Fruit fly (Drosophila melanogaster) S2 (cell line): ENCODE measurements around the gene CG14629.

Experiments used
- CG8478 ChIP-seq: fragments of >200 bp; optimal IDR thresholded peaks from 2 replicates; lab custom pipeline; 2018
- CTCF ChIP-seq, 2 experiments: fragments of >200 bp; optimal IDR thresholded peaks; 2 replicates each; lab custom pipeline; 2018

The CG14629 gene

dm6 chrX:1051251-1051629 lies at the start of gene CG14629:
Gene CG14629 (plus strand): TSS chrX:1051525.
- TF ChIP-seq CTCF (optimal IDR thresholded peaks at IDR 0.05; lab: Kevin White, UChicago) (no peak), CG8478 (lab: Kevin White, UChicago) (no peak)

DNA sequence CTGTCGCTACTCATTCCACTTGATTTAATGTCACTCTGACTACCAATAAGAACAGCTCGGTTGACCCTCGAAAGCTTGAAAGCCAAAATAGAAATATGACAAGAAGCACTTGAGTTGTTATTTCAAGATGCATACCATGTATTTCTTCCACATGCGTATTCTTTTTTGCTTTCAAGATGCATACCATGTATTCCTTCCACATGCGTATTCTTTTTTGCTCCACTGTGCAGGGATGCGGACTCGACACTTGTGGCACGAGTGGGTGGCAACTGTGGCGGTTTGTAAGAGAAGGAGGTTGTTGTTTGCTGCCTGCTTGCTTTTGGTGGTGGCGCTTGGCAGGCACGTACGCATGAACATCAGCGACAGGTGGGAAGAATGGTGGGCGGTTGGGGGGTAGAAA lies 45.1 kb upstream of the CG14629 start:
- TF ChIP-seq CG8478 (lab: Kevin White, UChicago): no peak
- TF ChIP-seq CTCF (optimal IDR thresholded peaks at IDR 0.05; lab: Kevin White, UChicago): no peak

dm6 chrX:1009468-1010259 lies 41.7 kb upstream of the CG14629 start:
- peak; percentile 74 to 85 for TF ChIP-seq CTCF (optimal IDR thresholded peaks at IDR 0.05; lab: Kevin White, UChicago)
- no peak for TF ChIP-seq CG8478 (lab: Kevin White, UChicago)

dm6 chrX:1011543-1012085 lies 39.7 kb upstream of the CG14629 start, which contains the start of the genes TfIIA-S-2 and CG14631:
Gene TfIIA-S-2 (minus strand): TSS chrX:1011643.
Gene CG14631 (plus strand): TSS chrX:1012035.
- TF ChIP-seq CTCF (optimal IDR thresholded peaks at IDR 0.05; lab: Kevin White, UChicago) (no peak), CG8478 (lab: Kevin White, UChicago) (no peak)

- TF ChIP-seq CTCF (optimal IDR thresholded peaks at IDR 0.05; lab: Kevin White, UChicago) (peak in 1 of 2 experiments; percentile 13), CG8478 (lab: Kevin White, UChicago) (no peak)
These were observed 24.8 kb upstream of the CG14629 start, which contains the start of the genes CG32814, CG11638 and CG3021 for dm6 chrX:1026511-1026910. Gene CG32814 (minus strand): TSS chrX:1026700. Gene CG11638 (minus strand): TSS chrX:1026703. Gene CG3021 (plus strand): TSS chrX:1026791.

dm6 chrX:1030478-1030877 lies 20.8 kb upstream of the CG14629 start, which contains the start of the genes Cdc45 and Rpp21:
Gene Cdc45 (minus strand): TSS chrX:1030556.
Gene Rpp21 (plus strand): TSS chrX:1030758.
- TF ChIP-seq CTCF (optimal IDR thresholded peaks at IDR 0.05; lab: Kevin White, UChicago) (peak in 1 of 2 experiments; percentile 28), CG8478 (lab: Kevin White, UChicago) (no peak)

- no peak for TF ChIP-seq CG8478 (lab: Kevin White, UChicago)
- TF ChIP-seq CTCF (optimal IDR thresholded peaks at IDR 0.05; lab: Kevin White, UChicago): no peak
These were observed 20.1 kb upstream of the CG14629 start, which contains the start of gene CG14630 for dm6 chrX:1031196-1031595. Gene CG14630 (plus strand): TSS chrX:1031496.

dm6 chrX:1033066-1033465 lies 18.3 kb upstream of the CG14629 start:
- no peak for TF ChIP-seq CG8478 (lab: Kevin White, UChicago)
- TF ChIP-seq CTCF (optimal IDR thresholded peaks at IDR 0.05; lab: Kevin White, UChicago): no peak

DNA sequence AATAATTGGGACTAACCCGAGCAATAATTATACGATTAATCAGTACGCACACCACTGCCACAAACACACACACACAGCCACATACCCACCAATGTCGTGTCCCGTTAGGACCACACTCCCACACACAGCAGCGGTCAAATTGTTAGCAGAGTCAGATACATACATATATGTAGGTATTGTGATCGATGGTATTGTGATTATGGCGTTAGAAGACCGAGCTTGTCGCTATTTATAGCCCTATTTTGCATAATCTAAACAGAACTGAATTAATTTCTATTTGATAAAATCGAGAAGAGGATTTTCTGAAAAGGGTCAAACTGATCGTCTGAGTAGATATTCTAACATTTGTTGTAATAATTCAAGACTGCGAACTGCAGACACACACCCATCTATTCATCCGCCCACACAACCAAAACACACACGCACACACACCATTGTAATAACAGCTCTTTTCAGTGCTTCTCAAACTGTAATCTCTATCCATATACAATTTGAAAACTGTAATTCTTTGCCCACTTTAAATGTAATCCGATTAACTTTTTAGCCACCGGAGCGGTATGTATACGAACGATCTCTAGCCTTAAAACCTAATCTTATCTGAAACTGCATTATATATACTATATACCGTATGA lies 9.8 kb upstream of the CG14629 start:
- no peak for TF ChIP-seq CTCF (optimal IDR thresholded peaks at IDR 0.05; lab: Kevin White, UChicago)
- no peak for TF ChIP-seq CG8478 (lab: Kevin White, UChicago)

DNA sequence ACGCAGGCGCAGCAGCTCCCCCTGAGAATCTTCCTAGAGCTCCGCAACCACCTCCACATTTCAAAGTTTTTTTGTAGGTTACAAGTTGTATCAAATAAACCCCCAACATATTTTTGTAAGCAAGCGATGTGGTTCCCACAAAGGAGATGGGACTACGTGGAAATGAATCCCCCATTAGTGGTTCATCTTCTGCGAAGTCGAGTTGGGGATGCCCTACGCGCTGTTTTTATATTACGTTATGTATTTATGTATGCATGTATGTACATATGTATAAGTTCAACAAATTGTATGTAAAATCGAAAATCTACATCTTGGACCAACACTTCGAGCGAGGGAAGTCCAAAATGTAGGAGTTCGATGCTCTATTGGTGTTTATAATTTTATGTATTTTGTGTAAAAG lies 5.4 kb upstream of the CG14629 start, which contains the start of gene CG42259:
TSS of gene CG42259 (plus strand) at position 301 of the 400 bp plus-strand sequence.
- TF ChIP-seq CG8478 (lab: Kevin White, UChicago) (no peak), CTCF (optimal IDR thresholded peaks at IDR 0.05; lab: Kevin White, UChicago) (no peak)

- TF ChIP-seq CTCF (optimal IDR thresholded peaks at IDR 0.05; lab: Kevin White, UChicago) (no peak), CG8478 (lab: Kevin White, UChicago) (no peak)
These were observed 3.6 kb upstream of the CG14629 start for dm6 chrX:1047695-1048094.

DNA sequence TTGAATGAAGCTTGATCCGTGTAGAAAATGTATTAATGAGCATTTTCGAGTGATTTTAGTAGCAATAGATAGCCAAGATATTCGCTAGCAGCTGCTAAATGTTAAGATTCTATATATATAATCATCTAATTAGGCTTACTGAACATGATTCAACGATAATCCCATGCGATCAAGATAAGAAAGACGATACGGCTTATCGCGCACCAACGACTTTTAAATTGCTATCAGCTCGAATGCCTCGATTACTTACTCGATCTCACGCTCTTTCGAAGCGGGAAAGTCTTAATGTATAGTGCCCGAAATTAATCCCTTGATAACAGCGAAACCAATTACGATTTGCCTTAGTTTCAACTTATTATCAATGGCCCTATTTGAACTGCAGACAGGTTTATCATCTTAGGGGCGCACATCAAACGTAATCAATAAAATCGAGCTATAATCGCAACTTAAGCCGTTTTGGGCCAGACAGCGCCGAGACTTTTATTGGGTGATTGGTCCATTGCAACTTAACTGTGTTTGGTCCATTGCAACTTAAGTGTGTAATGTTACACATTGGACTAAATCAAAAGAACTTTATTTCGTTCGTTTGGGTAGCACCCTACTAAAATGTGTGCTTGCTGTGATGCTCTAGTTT lies 591 bp upstream of the CG14629 start:
- TF ChIP-seq CG8478 (lab: Kevin White, UChicago) (no peak), CTCF (optimal IDR thresholded peaks at IDR 0.05; lab: Kevin White, UChicago) (no peak)

dm6 chrX:1052684-1053389 lies 1.5 kb downstream of the CG14629 start:
- TF ChIP-seq CTCF (optimal IDR thresholded peaks at IDR 0.05; lab: Kevin White, UChicago) (no peak), CG8478 (lab: Kevin White, UChicago) (no peak)

dm6 chrX:1056338-1056737 lies 5.0 kb downstream of the CG14629 start:
- no peak for TF ChIP-seq CTCF (optimal IDR thresholded peaks at IDR 0.05; lab: Kevin White, UChicago)
